Worm (Caenorhabditis elegans): ENCODE results near the gene pxn-1.

Gene pxn-1

ce11 chrV:8460306-8460705 is 34.4 kb upstream of the pxn-1 start, which contains the start of gene T23B12.6:
Gene T23B12.6, minus strand, starts transcription at chrV:8460419.
- TF ChIP-seq tbx-11 (GFP tag; IDR thresholded peaks at IDR 0.05) (no peak), ama-1 (optimal IDR thresholded peaks at IDR 0.05) (no peak), hmg-4 (GFP tag; optimal IDR thresholded peaks at IDR 0.05) (no peak), B0310.2 (tag; optimal IDR thresholded peaks at IDR 0.05) (no peak), scrt-1 (GFP tag; IDR thresholded peaks at IDR 0.05) (no peak)

DNA sequence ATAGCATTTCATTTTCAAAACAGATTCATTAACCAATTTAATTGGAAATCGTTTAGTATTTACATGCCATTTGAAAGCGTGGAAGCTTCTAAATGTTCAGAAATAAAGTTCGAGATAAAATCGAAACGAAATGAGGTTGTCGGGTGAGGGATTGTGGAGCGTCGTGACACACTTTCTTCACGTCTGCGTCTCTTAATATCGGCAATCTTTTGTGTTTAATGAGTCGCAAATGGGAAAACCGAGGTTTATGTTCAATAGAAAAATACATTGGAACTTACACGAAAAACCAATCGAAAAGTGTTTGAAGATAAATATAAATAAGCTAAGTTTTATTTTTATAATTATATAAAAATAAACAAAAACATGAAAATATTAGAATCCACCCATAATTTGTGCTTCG is 33.9 kb upstream of the pxn-1 start:
- TF ChIP-seq ama-1 (optimal IDR thresholded peaks at IDR 0.05) (no peak), ceh-13 (GFP tag; optimal IDR thresholded peaks at IDR 0.05) (no peak), ets-7 (tag; optimal IDR thresholded peaks at IDR 0.05) (no peak), tra-4 (tag; optimal IDR thresholded peaks at IDR 0.05) (no peak), F13C5.2 (tag; optimal IDR thresholded peaks at IDR 0.05) (no peak), tbx-11 (GFP tag; IDR thresholded peaks at IDR 0.05) (no peak), ceh-36 (tag; optimal IDR thresholded peaks at IDR 0.05) (no peak), flt-1 (GFP tag; IDR thresholded peaks at IDR 0.05) (no peak), scrt-1 (GFP tag; IDR thresholded peaks at IDR 0.05) (no peak), hmbx-1 (tag; optimal IDR thresholded peaks at IDR 0.05) (no peak), B0310.2 (tag; optimal IDR thresholded peaks at IDR 0.05) (no peak), tbx-37 (GFP tag; conservative IDR thresholded peaks at IDR 0.05) (no peak), hnd-1 (tag; optimal IDR thresholded peaks at IDR 0.05) (no peak)

DNA sequence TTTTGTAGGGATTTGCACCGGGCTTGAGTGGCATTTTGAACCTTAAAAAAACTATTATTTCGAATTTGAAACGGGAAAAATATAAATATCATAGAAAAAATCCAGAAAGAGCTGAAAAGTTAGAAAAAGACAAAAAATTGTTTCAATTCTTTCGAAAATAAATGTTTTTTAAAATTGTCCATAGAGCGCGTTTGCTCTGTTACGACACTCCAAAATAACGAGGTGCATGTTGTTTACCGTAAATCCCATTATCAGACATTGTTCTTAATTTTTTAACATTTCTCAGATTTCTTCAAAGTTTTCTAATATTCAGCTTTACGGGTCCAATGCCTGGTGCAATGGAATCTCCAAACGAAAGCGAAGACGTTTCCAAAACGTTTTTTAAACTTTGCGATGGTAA is 32.6 kb upstream of the pxn-1 start, which contains the start of the genes dnj-22 and natc-1:
Gene dnj-22, minus strand, starts transcription at position 47 of the 400 bp plus-strand sequence.
Gene natc-1, plus strand, starts transcription at position 286 of the 400 bp plus-strand sequence.
- TF ChIP-seq F13C5.2 (tag; optimal IDR thresholded peaks at IDR 0.05) = peak; percentile 36
- TF ChIP-seq pes-1 (GFP tag; IDR thresholded peaks at IDR 0.05) = no peak

DNA sequence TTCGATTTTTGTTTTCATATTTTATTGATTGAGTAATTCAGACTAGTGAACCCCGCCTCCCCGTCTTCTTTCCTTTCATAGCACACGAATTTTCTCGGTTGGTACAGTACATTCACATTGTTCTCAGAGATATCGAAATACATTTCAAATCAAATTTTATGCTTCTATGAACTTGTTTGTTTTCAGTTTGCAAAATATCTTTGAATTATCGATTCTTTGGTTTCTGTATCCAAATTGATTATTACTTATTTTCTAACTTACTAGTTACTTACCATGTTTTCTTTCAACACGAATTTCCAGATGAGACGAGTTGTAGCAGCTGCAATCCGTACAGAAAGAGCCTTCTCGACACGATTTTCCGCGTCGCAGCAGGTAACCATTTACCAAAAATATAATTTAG is 29.3 kb upstream of the pxn-1 start, which contains the start of gene mrps-2:
Gene mrps-2, plus strand, starts transcription at position 301 of the 400 bp plus-strand sequence.
- TF ChIP-seq scrt-1 (GFP tag; IDR thresholded peaks at IDR 0.05) (no peak), ceh-13 (GFP tag; optimal IDR thresholded peaks at IDR 0.05) (no peak), ceh-36 (tag; optimal IDR thresholded peaks at IDR 0.05) (no peak), aly-1 (tag; optimal IDR thresholded peaks at IDR 0.05) (no peak), pes-1 (GFP tag; IDR thresholded peaks at IDR 0.05) (no peak), hmg-4 (GFP tag; optimal IDR thresholded peaks at IDR 0.05) (no peak), tra-4 (tag; optimal IDR thresholded peaks at IDR 0.05) (no peak), hmbx-1 (tag; optimal IDR thresholded peaks at IDR 0.05) (no peak), sea-1 (GFP tag; conservative IDR thresholded peaks at IDR 0.05) (no peak), hnd-1 (tag; optimal IDR thresholded peaks at IDR 0.05) (no peak), F13C5.2 (tag; optimal IDR thresholded peaks at IDR 0.05) (no peak), flt-1 (GFP tag; IDR thresholded peaks at IDR 0.05) (no peak), tbx-11 (GFP tag; IDR thresholded peaks at IDR 0.05) (no peak), B0310.2 (tag; optimal IDR thresholded peaks at IDR 0.05) (no peak), ets-7 (tag; optimal IDR thresholded peaks at IDR 0.05) (no peak), tbx-37 (GFP tag; conservative IDR thresholded peaks at IDR 0.05) (no peak)

ce11 chrV:8467031-8467430 is 27.7 kb upstream of the pxn-1 start, which contains the start of gene mrpl-4:
Gene mrpl-4, plus strand, starts transcription at chrV:8467265.
- no peak for TF ChIP-seq F13C5.2 (tag; optimal IDR thresholded peaks at IDR 0.05)
- TF ChIP-seq B0310.2 (tag; optimal IDR thresholded peaks at IDR 0.05) = no peak
- TF ChIP-seq scrt-1 (GFP tag; IDR thresholded peaks at IDR 0.05) = no peak
- TF ChIP-seq ets-7 (tag; optimal IDR thresholded peaks at IDR 0.05) = no peak
- TF ChIP-seq sea-1 (GFP tag; conservative IDR thresholded peaks at IDR 0.05) = no peak
- no peak for TF ChIP-seq ceh-13 (GFP tag; optimal IDR thresholded peaks at IDR 0.05)
- TF ChIP-seq flt-1 (GFP tag; IDR thresholded peaks at IDR 0.05) = no peak

- no peak for TF ChIP-seq ets-7 (tag; optimal IDR thresholded peaks at IDR 0.05)
- TF ChIP-seq scrt-1 (GFP tag; IDR thresholded peaks at IDR 0.05) = no peak
- TF ChIP-seq hnd-1 (tag; optimal IDR thresholded peaks at IDR 0.05) = no peak
- no peak for TF ChIP-seq ceh-13 (GFP tag; optimal IDR thresholded peaks at IDR 0.05)
- TF ChIP-seq hmg-4 (GFP tag; optimal IDR thresholded peaks at IDR 0.05) = no peak
- no peak for TF ChIP-seq tra-4 (tag; optimal IDR thresholded peaks at IDR 0.05)
- TF ChIP-seq sea-1 (GFP tag; conservative IDR thresholded peaks at IDR 0.05) = no peak
- no peak for TF ChIP-seq tbx-37 (GFP tag; conservative IDR thresholded peaks at IDR 0.05)
- TF ChIP-seq F13C5.2 (tag; optimal IDR thresholded peaks at IDR 0.05) = no peak
- no peak for TF ChIP-seq B0310.2 (tag; optimal IDR thresholded peaks at IDR 0.05)
- no peak for TF ChIP-seq pes-1 (GFP tag; IDR thresholded peaks at IDR 0.05)
These were observed 25.9 kb upstream of the pxn-1 start, which contains the start of gene phf-30 for ce11 chrV:8468740-8469139. Gene phf-30, plus strand, starts transcription at chrV:8469040.

ce11 chrV:8470906-8471305 is 23.8 kb upstream of the pxn-1 start, which contains the start of gene gplb-1:
Gene gplb-1, minus strand, starts transcription at chrV:8471242.
- no peak for TF ChIP-seq sea-1 (GFP tag; conservative IDR thresholded peaks at IDR 0.05)
- TF ChIP-seq scrt-1 (GFP tag; IDR thresholded peaks at IDR 0.05) = no peak
- no peak for TF ChIP-seq ceh-36 (tag; optimal IDR thresholded peaks at IDR 0.05)

DNA sequence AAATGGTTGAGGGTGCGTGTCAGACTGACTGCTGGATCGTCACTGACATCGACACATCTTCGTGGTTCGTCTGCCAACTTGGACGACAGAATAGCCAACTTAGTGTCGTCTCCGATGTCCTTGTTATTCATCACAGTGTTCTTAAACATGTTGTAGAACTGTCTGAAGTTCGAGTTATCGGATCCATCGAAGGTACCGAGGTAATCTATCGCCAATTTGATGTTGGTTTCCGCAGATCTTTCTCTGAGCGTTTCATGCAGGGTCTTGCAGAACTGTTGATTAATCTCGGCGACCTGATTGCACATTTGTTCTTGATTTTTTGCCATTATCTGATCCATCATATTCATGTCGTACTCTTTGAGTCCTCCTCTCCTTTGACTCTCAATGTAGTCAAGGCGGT is 13.4 kb upstream of the pxn-1 start:
- TF ChIP-seq ceh-13 (GFP tag; optimal IDR thresholded peaks at IDR 0.05) = no peak
- no peak for TF ChIP-seq sea-1 (GFP tag; conservative IDR thresholded peaks at IDR 0.05)
- TF ChIP-seq hnd-1 (tag; optimal IDR thresholded peaks at IDR 0.05) = no peak
- no peak for TF ChIP-seq flt-1 (GFP tag; IDR thresholded peaks at IDR 0.05)
- no peak for TF ChIP-seq aly-1 (tag; optimal IDR thresholded peaks at IDR 0.05)
- no peak for TF ChIP-seq ceh-36 (tag; optimal IDR thresholded peaks at IDR 0.05)
- TF ChIP-seq tbx-11 (GFP tag; IDR thresholded peaks at IDR 0.05) = no peak
- no peak for TF ChIP-seq ets-7 (tag; optimal IDR thresholded peaks at IDR 0.05)
- no peak for TF ChIP-seq tra-4 (tag; optimal IDR thresholded peaks at IDR 0.05)
- no peak for TF ChIP-seq B0310.2 (tag; optimal IDR thresholded peaks at IDR 0.05)
- no peak for TF ChIP-seq tbx-37 (GFP tag; conservative IDR thresholded peaks at IDR 0.05)
- no peak for TF ChIP-seq hmg-4 (GFP tag; optimal IDR thresholded peaks at IDR 0.05)
- no peak for TF ChIP-seq ama-1 (optimal IDR thresholded peaks at IDR 0.05)
- TF ChIP-seq hmbx-1 (tag; optimal IDR thresholded peaks at IDR 0.05) = no peak
